Worm (Caenorhabditis elegans): Measurements from ENCODE around the gene F42A8.1.

- TF ChIP-seq nhr-76 (tag; optimal IDR thresholded peaks at IDR 0.05) (no peak), elt-3 (tag; optimal IDR thresholded peaks at IDR 0.05) (no peak), ztf-11 (tag; optimal IDR thresholded peaks at IDR 0.05) (no peak), unc-62 (GFP tag; optimal IDR thresholded peaks at IDR 0.05) (no peak), nhr-237 (tag; optimal IDR thresholded peaks at IDR 0.05) (no peak), nhr-2 (tag; optimal IDR thresholded peaks at IDR 0.05) (peak; percentile 93), nhr-28 (tag; optimal IDR thresholded peaks at IDR 0.05) (no peak), snpc-4 (tag; optimal IDR thresholded peaks at IDR 0.05) (no peak), ceh-43 (GFP tag; optimal IDR thresholded peaks at IDR 0.05) (no peak), bed-3 (GFP tag; optimal IDR thresholded peaks at IDR 0.05) (no peak)
These were observed 29.6 kb downstream of the F42A8.1 start for ce11 chrII:9316801-9317200.
